Worm (Caenorhabditis elegans) whole organism, L1 larva: ENCODE data around the gene erg-28.

ENCODE experiments used
- C04F5.9 ChIP-seq: sonication (generic microtip); optimal IDR thresholded peaks from 2 replicates; lab custom pipeline; 2016; ENCODE audit warnings: missing genetic modification characterization, missing compliant biosample characterization

The erg-28 gene

ce11 chrV:12649636-12650035 lies 42.4 kb downstream of the erg-28 start, which contains the start of gene lin-25 (continued):
- no peak for TF ChIP-seq C04F5.9 (tag; lab: Kevin White, UChicago)
- TF ChIP-seq, all 84 proteins: peak for 12
